Worm (Caenorhabditis elegans): ENCODE results near the gene Y40B10A.5.
"Not testable (repeated sequence)": the region's sequence is repeated elsewhere in the genome, so short reads cannot be mapped to it uniquely, and the experiment has no call there.

The Y40B10A.5 gene

DNA sequence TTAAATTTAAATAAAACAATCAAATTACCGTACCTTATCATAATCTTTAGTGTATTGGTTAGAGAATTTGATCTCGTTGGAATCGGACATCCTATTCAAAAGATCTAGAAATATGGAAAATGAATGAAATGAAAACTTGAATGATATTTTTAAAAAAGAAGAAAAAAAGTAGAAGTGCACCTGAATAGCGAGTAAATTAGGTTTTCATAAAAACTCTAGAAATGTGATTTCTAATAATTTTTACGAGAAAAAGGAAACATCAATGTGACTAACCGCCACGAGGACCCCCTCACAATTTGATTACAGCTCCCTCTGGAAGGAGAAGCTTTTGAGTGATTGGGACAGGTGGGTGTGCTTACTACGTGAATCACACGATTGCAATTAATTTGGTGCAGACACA, at the start of gene Y40B10A.5:
Y40B10A.5 (minus strand) TSS at position 101 of the 400 bp plus-strand sequence.
- TF ChIP-seq him-1 (tag; optimal IDR thresholded peaks at IDR 0.05) = no peak
- TF ChIP-seq dao-5 (tag; optimal IDR thresholded peaks at IDR 0.05) = no peak
- TF ChIP-seq W03F9.2 (tag; optimal IDR thresholded peaks at IDR 0.05) = no peak

DNA sequence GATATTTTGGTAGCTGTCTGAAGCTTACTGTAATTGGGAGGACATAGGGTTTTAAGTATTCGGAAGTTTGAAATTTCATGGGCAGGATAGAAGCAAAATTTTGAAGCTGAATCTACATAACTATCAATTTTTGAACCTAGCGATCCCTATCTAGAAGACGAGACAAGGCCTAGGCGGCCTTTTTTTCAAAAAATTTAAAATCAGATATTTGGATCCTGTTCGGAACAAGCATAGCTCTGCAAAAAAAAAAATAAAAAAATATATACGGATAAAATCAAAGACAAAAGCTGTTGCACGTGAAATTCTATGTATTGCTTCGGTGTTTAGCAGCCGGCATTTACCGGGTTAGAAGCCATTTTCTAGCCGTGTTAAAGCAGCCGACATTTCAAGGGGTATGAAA, 49.3 kb upstream of the Y40B10A.5 start, which contains the start of gene F36F12.2:
F36F12.2 (minus strand) TSS at position 101 of the 400 bp plus-strand sequence.
- TF ChIP-seq W03F9.2 (tag; optimal IDR thresholded peaks at IDR 0.05) (no peak), him-1 (tag; optimal IDR thresholded peaks at IDR 0.05) (no peak)

DNA sequence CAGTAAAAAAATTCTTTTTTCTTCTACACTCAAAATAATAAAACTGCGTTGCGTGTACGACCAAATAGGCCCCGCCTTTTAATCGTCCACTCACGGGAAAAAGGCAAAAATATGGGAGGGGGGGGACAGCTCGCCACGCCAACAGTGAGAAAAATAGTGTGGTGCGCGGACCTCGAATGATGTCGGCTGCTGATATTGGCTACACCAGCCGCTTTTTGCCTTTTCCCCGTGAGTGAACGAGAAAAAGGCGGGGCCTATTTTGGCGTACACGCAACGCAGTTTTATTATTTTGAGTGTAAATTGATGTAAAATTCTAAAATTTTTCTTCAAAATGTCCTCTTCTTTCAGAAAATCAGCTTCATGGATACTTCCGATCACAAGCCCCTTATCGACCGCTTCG, 44.5 kb upstream of the Y40B10A.5 start, which contains the start of gene ztf-28:
ztf-28 (plus strand) TSS at position 349 of the 400 bp plus-strand sequence.
- TF ChIP-seq dao-5, W03F9.2, him-1 (tag; optimal IDR thresholded peaks at IDR 0.05): not testable (repeated sequence)

DNA sequence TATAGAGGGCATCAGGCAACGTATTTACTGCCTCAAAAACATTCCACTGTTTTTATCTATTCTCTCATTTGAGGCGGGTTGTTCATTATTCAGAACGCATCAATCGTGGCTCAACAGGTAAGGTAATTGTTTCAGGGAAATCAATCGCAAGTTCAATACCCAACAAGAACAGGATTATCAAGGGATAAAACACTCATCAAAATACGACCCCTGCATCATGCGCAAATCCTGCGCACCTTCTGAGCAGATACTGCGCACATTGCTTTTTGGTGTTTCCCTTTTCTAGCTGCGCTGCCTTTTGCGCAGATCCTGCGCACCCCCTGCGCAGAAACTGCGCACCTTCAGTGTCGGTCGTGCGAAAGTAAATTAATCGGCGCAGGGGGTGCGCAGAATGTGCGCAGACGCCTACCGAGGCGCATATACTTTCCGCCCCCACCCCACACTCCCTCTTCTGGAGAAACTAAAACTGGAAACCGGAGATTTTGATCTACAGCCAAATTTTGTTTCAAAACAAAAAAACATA, 40.0 kb upstream of the Y40B10A.5 start, which contains the start of gene F36F12.3:
F36F12.3 (plus strand) TSS at position 51 of the 523 bp plus-strand sequence.
- TF ChIP-seq dao-5, W03F9.2, him-1 (tag; optimal IDR thresholded peaks at IDR 0.05): not testable (repeated sequence)

DNA sequence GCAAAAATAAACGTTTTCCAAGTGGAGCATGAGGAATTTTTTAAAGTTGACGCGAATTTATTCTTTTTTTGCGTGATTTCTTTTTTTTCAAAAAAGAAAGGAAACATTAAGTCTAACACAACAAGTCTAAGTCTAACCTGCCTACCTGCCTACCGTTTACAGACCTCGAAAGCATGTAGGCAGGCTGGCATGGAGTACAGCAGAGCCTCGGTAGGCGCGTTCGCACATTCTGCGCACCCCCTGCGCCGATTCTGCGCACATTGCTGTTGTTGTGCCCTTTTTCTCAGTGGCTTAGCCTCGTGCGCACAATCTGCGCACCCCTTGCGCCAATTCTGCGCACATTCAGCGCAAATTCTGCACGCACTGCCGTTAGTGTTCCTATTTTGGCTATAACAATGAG, 38.0 kb upstream of the Y40B10A.5 start:
- TF ChIP-seq W03F9.2 (tag; optimal IDR thresholded peaks at IDR 0.05) = no peak
- TF ChIP-seq dao-5 (tag; optimal IDR thresholded peaks at IDR 0.05) = no peak

DNA sequence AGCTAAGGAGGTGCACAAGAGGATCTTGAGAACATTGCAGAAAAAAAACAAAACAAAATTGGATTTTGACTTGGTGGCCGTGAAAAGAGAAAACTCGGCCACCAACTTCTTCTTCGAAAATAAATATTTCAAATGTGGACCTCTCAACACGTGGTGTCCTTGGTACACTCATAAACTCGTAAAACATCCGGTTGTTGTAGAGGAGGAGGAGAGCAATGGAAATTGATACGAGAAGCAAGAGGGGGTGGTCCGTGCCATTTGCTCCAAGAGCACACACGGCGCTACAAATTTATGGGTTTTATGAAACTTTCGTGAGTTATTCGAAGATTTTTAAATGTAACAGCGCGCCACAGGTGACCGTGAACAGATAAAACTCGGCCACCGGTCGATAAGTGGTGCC, 36.0 kb upstream of the Y40B10A.5 start:
- TF ChIP-seq him-1 (tag; optimal IDR thresholded peaks at IDR 0.05) (no peak), W03F9.2 (tag; optimal IDR thresholded peaks at IDR 0.05) (no peak), dao-5 (tag; optimal IDR thresholded peaks at IDR 0.05) (no peak)

DNA sequence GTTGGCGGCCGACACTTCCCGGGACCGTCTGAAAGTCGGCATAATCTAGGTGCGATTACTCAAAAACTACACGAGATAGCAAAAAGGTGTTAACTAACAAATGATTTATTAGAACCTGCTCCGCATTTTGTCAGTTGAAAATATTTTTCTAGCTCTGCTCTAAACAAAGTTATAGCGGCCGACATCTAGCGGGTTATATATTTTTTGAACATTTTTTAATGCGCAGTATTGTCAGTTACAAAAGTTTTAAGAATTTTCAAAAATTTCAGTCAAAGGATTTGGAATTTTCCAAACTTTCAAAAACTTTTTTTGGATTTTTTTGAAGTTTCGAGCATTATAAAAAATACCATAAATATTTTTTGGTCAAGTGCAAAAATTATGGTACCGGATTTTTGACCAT, 35.4 kb upstream of the Y40B10A.5 start:
- TF ChIP-seq him-1 (tag; optimal IDR thresholded peaks at IDR 0.05) = no peak
- TF ChIP-seq dao-5 (tag; optimal IDR thresholded peaks at IDR 0.05) = no peak
- no peak for TF ChIP-seq W03F9.2 (tag; optimal IDR thresholded peaks at IDR 0.05)

DNA sequence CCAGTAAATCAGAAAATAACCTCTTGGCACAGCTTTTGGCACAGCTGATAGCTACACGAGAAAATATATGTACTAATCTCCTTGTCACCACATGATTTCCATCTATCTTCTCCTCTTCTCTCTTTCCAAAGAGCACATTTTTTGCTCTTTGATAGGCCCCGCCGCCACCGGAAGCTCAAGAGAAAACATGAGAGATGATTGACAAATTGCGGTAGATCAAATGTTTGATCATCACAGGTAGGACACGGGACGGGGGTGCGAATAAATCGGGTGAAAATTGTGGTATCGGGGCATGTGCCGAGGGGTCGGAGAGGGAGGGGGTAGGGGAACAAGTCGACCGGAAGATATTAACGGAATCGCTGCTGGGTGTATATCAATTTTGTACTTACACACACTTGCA, 30.2 kb upstream of the Y40B10A.5 start:
- no peak for TF ChIP-seq W03F9.2 (tag; optimal IDR thresholded peaks at IDR 0.05)
- TF ChIP-seq dao-5 (tag; optimal IDR thresholded peaks at IDR 0.05) = no peak
- TF ChIP-seq him-1 (tag; optimal IDR thresholded peaks at IDR 0.05) = no peak

DNA sequence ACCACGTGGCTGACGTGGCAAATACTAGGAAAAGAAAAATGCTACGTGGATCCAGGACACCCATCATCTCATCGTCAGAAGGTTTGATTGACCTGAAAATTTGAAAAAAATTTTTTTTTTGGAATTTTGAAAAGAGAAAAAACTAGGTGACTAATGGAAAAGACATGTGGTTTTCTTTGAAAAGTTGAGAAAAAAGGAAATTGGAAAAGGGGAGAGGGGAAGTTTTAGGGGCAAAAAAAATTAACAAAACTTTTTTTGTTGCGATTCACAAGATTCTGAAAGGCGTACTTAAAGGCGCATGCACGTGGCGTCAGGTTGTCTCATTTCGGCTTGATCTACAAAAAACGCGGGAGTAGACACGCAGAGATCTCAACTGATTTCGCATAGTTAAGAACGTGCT, 27.0 kb upstream of the Y40B10A.5 start, which contains the start of gene Y40B10A.9:
Y40B10A.9 (minus strand) TSS at position 101 of the 400 bp plus-strand sequence.
- TF ChIP-seq W03F9.2 (tag; optimal IDR thresholded peaks at IDR 0.05) (no peak), him-1 (tag; optimal IDR thresholded peaks at IDR 0.05) (no peak), dao-5 (tag; optimal IDR thresholded peaks at IDR 0.05) (no peak)

DNA sequence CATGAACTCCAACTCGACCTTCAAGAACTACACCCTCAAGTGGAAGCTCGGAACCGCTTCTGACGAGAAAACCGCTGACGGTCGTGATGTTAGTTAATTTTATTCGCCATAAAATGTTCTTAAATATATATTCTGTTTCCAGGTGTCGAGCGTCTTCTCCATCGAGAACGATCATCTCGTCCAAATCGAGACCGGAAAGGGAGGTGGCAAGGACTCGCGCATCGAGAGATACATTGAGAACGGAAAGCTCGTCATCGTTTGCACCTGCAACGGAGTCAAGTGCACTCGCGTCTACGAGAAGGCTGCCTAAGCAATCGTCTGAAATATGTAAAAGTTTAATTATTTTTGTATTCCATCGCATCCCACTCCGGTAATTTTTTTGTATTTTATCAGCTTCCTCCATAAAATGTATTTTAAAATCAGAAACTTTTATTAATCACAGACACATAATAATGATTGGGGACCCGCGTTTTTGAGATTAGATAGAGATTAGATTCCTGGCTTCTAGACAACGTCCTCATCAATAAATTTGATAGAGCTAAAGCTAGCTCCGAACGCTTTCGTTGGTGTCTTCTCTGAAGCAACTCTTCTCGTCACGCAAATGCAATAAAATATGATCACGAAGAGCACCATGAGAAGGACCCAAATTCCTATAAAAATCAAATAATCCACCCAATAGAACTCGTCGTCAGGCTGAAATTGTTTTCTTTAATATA, 23.0 kb upstream of the Y40B10A.5 start:
- TF ChIP-seq W03F9.2 (tag; optimal IDR thresholded peaks at IDR 0.05) (no peak), him-1 (tag; optimal IDR thresholded peaks at IDR 0.05) (no peak), dao-5 (tag; optimal IDR thresholded peaks at IDR 0.05) (no peak)

DNA sequence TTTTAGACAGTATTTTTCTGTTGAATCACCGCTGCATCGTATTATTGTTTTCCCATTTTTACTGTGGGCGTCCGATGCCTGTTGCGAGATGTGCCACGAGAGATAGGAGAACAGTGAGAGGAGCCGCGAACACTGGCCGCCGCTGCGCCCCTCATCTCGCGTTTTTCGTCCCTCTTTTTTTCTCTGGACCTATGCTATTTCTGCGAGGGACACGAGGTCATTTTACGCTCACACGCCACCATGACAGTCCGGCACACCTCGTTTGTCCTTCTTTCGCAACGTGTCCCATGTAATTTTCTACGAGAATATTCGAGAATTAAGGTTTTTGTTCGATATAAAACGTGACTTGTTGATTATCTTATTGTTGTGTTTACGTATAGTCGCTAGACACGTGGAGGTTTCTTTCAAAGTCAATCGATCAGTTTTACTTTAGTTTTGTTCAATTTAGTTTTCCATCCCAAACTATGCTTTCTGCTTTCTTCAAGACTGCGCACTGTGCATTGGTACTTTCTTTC, 22.2 kb upstream of the Y40B10A.5 start, which contains the start of gene lbp-9:
lbp-9 (plus strand) TSS at position 465 of the 515 bp plus-strand sequence.
- TF ChIP-seq him-1 (tag; optimal IDR thresholded peaks at IDR 0.05) = no peak
- no peak for TF ChIP-seq dao-5 (tag; optimal IDR thresholded peaks at IDR 0.05)
- no peak for TF ChIP-seq W03F9.2 (tag; optimal IDR thresholded peaks at IDR 0.05)

DNA sequence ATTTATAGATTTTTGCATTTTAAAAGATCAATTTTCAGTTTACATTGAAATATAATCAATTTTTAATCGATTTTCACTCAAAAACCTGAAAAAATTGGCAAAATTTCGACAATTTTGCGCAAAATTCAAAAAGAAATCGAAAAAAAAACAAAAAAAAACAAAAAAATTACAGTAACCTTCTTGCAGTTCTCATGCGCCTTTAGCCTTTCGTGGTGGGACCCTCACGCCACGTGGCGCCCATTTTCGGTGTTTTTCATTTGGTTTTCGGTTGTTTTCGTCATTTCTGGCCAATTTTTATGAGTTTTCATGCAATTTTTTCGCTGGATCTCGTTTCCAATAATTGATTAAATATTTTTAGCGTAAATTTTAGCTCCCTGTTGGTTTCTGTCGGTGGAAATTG, 21.6 kb upstream of the Y40B10A.5 start:
- no peak for TF ChIP-seq dao-5 (tag; optimal IDR thresholded peaks at IDR 0.05)
- peak; percentile 44 for TF ChIP-seq W03F9.2 (tag; optimal IDR thresholded peaks at IDR 0.05)

DNA sequence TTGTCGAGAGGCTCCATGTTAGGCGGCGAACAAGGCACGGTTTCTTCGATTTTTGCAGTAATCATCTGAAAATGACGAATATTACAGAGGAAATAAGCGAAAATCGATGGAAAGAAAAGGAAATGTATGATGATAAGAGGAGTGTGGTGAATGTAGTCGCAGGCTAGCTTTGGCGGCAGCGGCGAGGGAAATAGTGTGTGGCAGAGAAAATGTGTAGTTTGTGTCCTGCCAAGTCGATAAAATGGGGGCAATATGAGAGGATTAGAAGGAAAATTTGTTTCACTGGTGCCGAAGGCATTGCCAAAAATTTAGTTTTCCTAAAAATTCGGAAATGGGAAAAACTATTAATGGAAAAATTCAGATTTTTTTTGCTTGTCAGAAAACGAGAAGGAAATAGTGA, 20.9 kb upstream of the Y40B10A.5 start, which contains the start of gene nhr-86:
nhr-86 (minus strand) TSS at position 71 of the 400 bp plus-strand sequence.
- TF ChIP-seq dao-5 (tag; optimal IDR thresholded peaks at IDR 0.05) (no peak), him-1 (tag; optimal IDR thresholded peaks at IDR 0.05) (no peak), W03F9.2 (tag; optimal IDR thresholded peaks at IDR 0.05) (no peak)

DNA sequence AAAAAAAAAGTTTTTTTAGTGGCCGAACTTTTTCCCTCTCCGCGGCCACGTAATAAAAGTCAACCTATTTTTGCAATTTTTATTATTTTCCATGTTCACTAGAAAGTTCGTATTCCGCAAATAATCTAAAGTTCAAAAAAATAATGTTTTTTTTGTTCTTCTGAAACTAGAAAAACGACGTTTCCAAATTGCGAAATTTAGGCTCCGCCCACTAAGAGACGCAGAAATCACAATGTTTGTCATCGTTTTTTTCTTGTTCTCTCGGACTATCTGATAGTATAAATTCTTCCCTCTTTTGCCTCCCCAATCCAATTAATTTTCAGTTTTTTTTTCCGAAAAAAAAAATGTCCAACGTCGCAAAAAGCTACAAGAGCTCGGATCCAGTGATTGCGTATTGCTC, 11.5 kb upstream of the Y40B10A.5 start, which contains the start of gene comt-3:
comt-3 (plus strand) TSS at position 214 of the 400 bp plus-strand sequence.
- TF ChIP-seq him-1 (tag; optimal IDR thresholded peaks at IDR 0.05) = no peak
- TF ChIP-seq W03F9.2 (tag; optimal IDR thresholded peaks at IDR 0.05) = no peak
- no peak for TF ChIP-seq dao-5 (tag; optimal IDR thresholded peaks at IDR 0.05)

Data from whole organism, L4/young adult.